Fruit fly (Drosophila melanogaster) whole organism, embryonic: ENCODE data around the gene Pax.

Experiments
- CG10543 ChIP-seq: fragments of 200-800 bp; sonication (Bioruptor generic); optimal IDR thresholded peaks from 3 replicates; lab custom pipeline; 2017; ENCODE audit warnings: missing biosample characterization, mild to moderate bottlenecking, missing genetic modification characterization, moderate library complexity
- CG10959 ChIP-seq: fragments of 200-800 bp; sonication (Bioruptor generic); IDR thresholded peaks from 2 replicates; pipeline ENCODE4 v1.3.6; 2022; ENCODE audit warnings: missing biosample characterization, missing genetic modification characterization
- CG12071 ChIP-seq: fragments of 200-800 bp; sonication (Bioruptor generic); optimal IDR thresholded peaks from 3 replicates; lab custom pipeline; 2018; ENCODE audit warnings: missing biosample characterization, mild to moderate bottlenecking, missing genetic modification characterization
- CG15514 ChIP-seq: fragments of 200-800 bp; sonication (Bioruptor generic); optimal IDR thresholded peaks from 3 replicates; lab custom pipeline; 2017; ENCODE audit warnings: missing biosample characterization, missing genetic modification characterization, mild to moderate bottlenecking, moderate library complexity, missing genetic modification reagents
- CG1647 ChIP-seq: fragments of 200-800 bp; sonication (Bioruptor generic); optimal IDR thresholded peaks from 3 replicates; lab custom pipeline; 2016; ENCODE audit warnings: missing biosample characterization, missing genetic modification characterization
- CG17568 ChIP-seq: fragments of 200-800 bp; sonication (Bioruptor generic); optimal IDR thresholded peaks from 2 replicates; lab custom pipeline; 2018; ENCODE audit warnings: missing biosample characterization, mild to moderate bottlenecking, missing genetic modification characterization, moderate library complexity
- CG31224 ChIP-seq: fragments of 200-800 bp; sonication (Bioruptor generic); IDR thresholded peaks from 2 replicates; pipeline ENCODE4 v1.3.6; 2022; ENCODE audit warnings: missing biosample characterization, missing genetic modification characterization
- CG31388 ChIP-seq: fragments of 200-800 bp; sonication (Bioruptor generic); optimal IDR thresholded peaks from 2 replicates; lab custom pipeline; 2016; ENCODE audit warnings: missing biosample characterization, missing genetic modification characterization
- CG42726 ChIP-seq: fragments of 200-800 bp; sonication (Bioruptor generic); IDR thresholded peaks from 2 replicates; pipeline ENCODE4 v1.3.6; 2022; ENCODE audit warnings: missing biosample characterization, missing genetic modification characterization; ENCODE audit not compliant: partially characterized antibody
- CG4617 ChIP-seq: fragments of 200-800 bp; sonication (Bioruptor generic); optimal IDR thresholded peaks from 3 replicates; lab custom pipeline; 2016; ENCODE audit warnings: missing biosample characterization, missing genetic modification characterization, borderline replicate concordance
- CG7271 ChIP-seq: fragments of 200-800 bp; sonication (Bioruptor generic); optimal IDR thresholded peaks from 2 replicates; lab custom pipeline; 2018; ENCODE audit warnings: missing biosample characterization, mild to moderate bottlenecking, missing genetic modification characterization, moderate library complexity
- CG7357 ChIP-seq: fragments of 200-800 bp; sonication (Bioruptor generic); IDR thresholded peaks from 3 replicates; pipeline ENCODE4 v1.3.6; 2022; ENCODE audit warnings: missing biosample characterization, missing genetic modification characterization
- CG7839 ChIP-seq: fragments of 200-800 bp; sonication (Bioruptor generic); optimal IDR thresholded peaks from 3 replicates; lab custom pipeline; 2018; ENCODE audit warnings: missing biosample characterization, mild to moderate bottlenecking, missing genetic modification characterization, moderate library complexity
- CG9727 ChIP-seq: fragments of 200-800 bp; sonication (Bioruptor generic); optimal IDR thresholded peaks from 3 replicates; lab custom pipeline; 2017; ENCODE audit warnings: missing biosample characterization, mild to moderate bottlenecking, missing genetic modification characterization
- CHES-1-like ChIP-seq: fragments of 200-800 bp; sonication (Bioruptor generic); optimal IDR thresholded peaks from 2 replicates; lab custom pipeline; 2016; ENCODE audit warnings: missing biosample characterization, missing genetic modification characterization
- Dfd ChIP-seq, 2 experiments: fragments of >200 bp; optimal IDR thresholded peaks; 2 replicates each; lab custom pipeline; 2017; ENCODE audit warnings: missing biosample characterization in 2 of 2, missing genetic modification characterization in 2 of 2
- H15 ChIP-seq: fragments of 200-800 bp; sonication (Bioruptor generic); IDR thresholded peaks from 3 replicates; pipeline ENCODE4 v1.3.6; 2022; ENCODE audit warnings: missing biosample characterization, missing genetic modification characterization
- H2.0 ChIP-seq: fragments of 200-800 bp; sonication (Bioruptor generic); IDR thresholded peaks from 2 replicates; pipeline ENCODE4 v1.3.6; 2022; ENCODE audit warnings: missing biosample characterization, missing genetic modification characterization
- HmgD ChIP-seq: fragments of 200-800 bp; sonication (Bioruptor generic); optimal IDR thresholded peaks from 3 replicates; lab custom pipeline; 2016; ENCODE audit warnings: missing biosample characterization, missing genetic modification characterization
- Med ChIP-seq: fragments of 200-800 bp; sonication (Bioruptor generic); peaks from one replicate; lab custom pipeline; 2016; ENCODE audit warnings: missing biosample characterization, missing genetic modification characterization, mild to moderate bottlenecking, inconsistent platforms, moderate library complexity
- Rx ChIP-seq: fragments of 200-800 bp; sonication (Bioruptor generic); IDR thresholded peaks from 2 replicates; pipeline ENCODE4 v1.3.6; 2022; ENCODE audit warnings: missing biosample characterization, missing genetic modification characterization
- Side ChIP-seq: fragments of 200-800 bp; sonication (Bioruptor generic); optimal IDR thresholded peaks from 2 replicates; lab custom pipeline; 2016; ENCODE audit warnings: missing biosample characterization, missing genetic modification characterization
- YL-1 ChIP-seq: fragments of 200-800 bp; sonication (Bioruptor generic); optimal IDR thresholded peaks from 3 replicates; lab custom pipeline; 2017; ENCODE audit warnings: missing biosample characterization, mild to moderate bottlenecking, missing genetic modification characterization
- aop ChIP-seq: fragments of 200-800 bp; sonication (Bioruptor generic); IDR thresholded peaks from 2 replicates; pipeline ENCODE4 v1.3.6; 2022; ENCODE audit warnings: missing biosample characterization, missing genetic modification characterization
- az2 ChIP-seq: fragments of 200-800 bp; sonication (Bioruptor generic); optimal IDR thresholded peaks from 3 replicates; lab custom pipeline; 2016; ENCODE audit warnings: missing biosample characterization, missing genetic modification characterization
- cg ChIP-seq: fragments of 200-800 bp; sonication (Bioruptor generic); optimal IDR thresholded peaks from 3 replicates; lab custom pipeline; 2019; ENCODE audit warnings: missing biosample characterization, mild to moderate bottlenecking, missing genetic modification characterization, moderate library complexity
- chn ChIP-seq: fragments of 200-800 bp; sonication (Bioruptor generic); optimal IDR thresholded peaks from 2 replicates; lab custom pipeline; 2016; ENCODE audit warnings: missing biosample characterization, missing genetic modification characterization
- dmrt11E ChIP-seq: fragments of 200-800 bp; sonication (Bioruptor generic); optimal IDR thresholded peaks from 3 replicates; lab custom pipeline; 2018; ENCODE audit warnings: missing biosample characterization, mild to moderate bottlenecking, missing genetic modification characterization, moderate library complexity
- fd96Cb ChIP-seq: fragments of 200-800 bp; sonication (Bioruptor generic); optimal IDR thresholded peaks from 2 replicates; lab custom pipeline; 2018; ENCODE audit warnings: missing biosample characterization, mild to moderate bottlenecking, missing genetic modification characterization, moderate library complexity
- fu2 ChIP-seq: fragments of 200-800 bp; sonication (Bioruptor generic); optimal IDR thresholded peaks from 2 replicates; lab custom pipeline; 2016; ENCODE audit warnings: missing biosample characterization, missing genetic modification characterization
- hkb ChIP-seq, 2 experiments: fragments of 200-800 bp in 1 of 2; fragments of >200 bp in 1 of 2; sonication (Bioruptor generic) in 1 of 2; IDR thresholded peaks in 1 of 2; optimal IDR thresholded peaks in 1 of 2; 2 replicates each; pipeline versions ENCODE4 v1.3.6 to Lab custom; 2017 to 2022; ENCODE audit warnings: missing biosample characterization in 1 of 2, missing genetic modification characterization in 1 of 2
- ind ChIP-seq: fragments of 200-800 bp; sonication (Bioruptor generic); optimal IDR thresholded peaks from 3 replicates; lab custom pipeline; 2016; ENCODE audit warnings: missing biosample characterization, missing genetic modification characterization
- kni ChIP-seq: fragments of 200-800 bp; sonication (Bioruptor generic); optimal IDR thresholded peaks from 3 replicates; lab custom pipeline; 2017; ENCODE audit warnings: mild to moderate bottlenecking, missing biosample characterization, missing genetic modification reagents, missing genetic modification characterization
- lbe ChIP-seq: fragments of 200-800 bp; sonication (Bioruptor generic); optimal IDR thresholded peaks from 2 replicates; lab custom pipeline; 2016; ENCODE audit warnings: missing biosample characterization, mild to moderate bottlenecking, missing genetic modification characterization
- mam ChIP-seq: fragments of 200-800 bp; sonication (Bioruptor generic); optimal IDR thresholded peaks from 3 replicates; lab custom pipeline; 2016; ENCODE audit warnings: missing biosample characterization, missing genetic modification characterization
- nerfin-1 ChIP-seq: fragments of 200-800 bp; sonication (Bioruptor generic); optimal IDR thresholded peaks from 3 replicates; lab custom pipeline; 2019; ENCODE audit warnings: missing biosample characterization, mild to moderate bottlenecking, missing genetic modification characterization, moderate library complexity
- nerfin-2 ChIP-seq: fragments of 200-800 bp; sonication (Bioruptor generic); IDR thresholded peaks from 2 replicates; pipeline ENCODE4 v1.3.6; 2022; ENCODE audit warnings: missing biosample characterization, missing genetic modification characterization; ENCODE audit not compliant: partially characterized antibody
- pb ChIP-seq: fragments of 200-800 bp; sonication (Bioruptor generic); optimal IDR thresholded peaks from 3 replicates; lab custom pipeline; 2016; ENCODE audit warnings: missing biosample characterization, missing genetic modification characterization
- pho ChIP-seq: fragments of 200-800 bp; sonication (Bioruptor generic); optimal IDR thresholded peaks from 2 replicates; lab custom pipeline; 2016; ENCODE audit warnings: missing biosample characterization, missing genetic modification characterization
- pzg ChIP-seq: fragments of 200-800 bp; sonication (Bioruptor generic); optimal IDR thresholded peaks from 3 replicates; lab custom pipeline; 2018; ENCODE audit warnings: missing biosample characterization, mild to moderate bottlenecking, missing genetic modification characterization, moderate library complexity
- schlank ChIP-seq: fragments of 200-800 bp; sonication (Bioruptor generic); optimal IDR thresholded peaks from 2 replicates; lab custom pipeline; 2018; ENCODE audit warnings: missing biosample characterization, mild to moderate bottlenecking, missing genetic modification characterization
- shn ChIP-seq: fragments of 200-800 bp; sonication (Bioruptor generic); optimal IDR thresholded peaks from 3 replicates; lab custom pipeline; 2016; ENCODE audit warnings: missing biosample characterization, missing genetic modification characterization
- sim ChIP-seq: fragments of 200-800 bp; sonication (Bioruptor generic); IDR thresholded peaks from 2 replicates; pipeline ENCODE4 v1.3.6; 2022; ENCODE audit warnings: missing biosample characterization, missing genetic modification characterization
- sob ChIP-seq: fragments of 200-800 bp; sonication (Bioruptor generic); IDR thresholded peaks from 2 replicates; pipeline ENCODE4 v1.3.6; 2022; ENCODE audit warnings: missing biosample characterization, missing genetic modification characterization
- stc ChIP-seq: fragments of 200-800 bp; sonication (Bioruptor generic); IDR thresholded peaks from 2 replicates; pipeline ENCODE4 v1.3.6; 2022; ENCODE audit warnings: missing biosample characterization, missing genetic modification characterization
- toy ChIP-seq: fragments of 200-800 bp; sonication (Bioruptor generic); IDR thresholded peaks from 2 replicates; pipeline ENCODE4 v1.3.6; 2022; ENCODE audit warnings: missing biosample characterization, missing genetic modification characterization
- trem ChIP-seq: fragments of 200-800 bp; optimal IDR thresholded peaks from 3 replicates; lab custom pipeline; 2019; ENCODE audit warnings: missing biosample characterization, mild to moderate bottlenecking, missing genetic modification characterization, moderate library complexity
- tx ChIP-seq: fragments of 200-800 bp; sonication (Bioruptor generic); optimal IDR thresholded peaks from 2 replicates; lab custom pipeline; 2016; ENCODE audit warnings: missing biosample characterization, missing genetic modification characterization
- vnd ChIP-seq: fragments of 200-800 bp; sonication (Bioruptor generic); IDR thresholded peaks from 3 replicates; pipeline ENCODE4 v1.3.6; 2022; ENCODE audit warnings: missing biosample characterization, missing genetic modification characterization; ENCODE audit not compliant: partially characterized antibody
- wek ChIP-seq: fragments of 200-800 bp; sonication (Bioruptor generic); optimal IDR thresholded peaks from 3 replicates; lab custom pipeline; 2018; ENCODE audit warnings: missing biosample characterization, mild to moderate bottlenecking, missing genetic modification characterization, moderate library complexity

Gene Pax

DNA sequence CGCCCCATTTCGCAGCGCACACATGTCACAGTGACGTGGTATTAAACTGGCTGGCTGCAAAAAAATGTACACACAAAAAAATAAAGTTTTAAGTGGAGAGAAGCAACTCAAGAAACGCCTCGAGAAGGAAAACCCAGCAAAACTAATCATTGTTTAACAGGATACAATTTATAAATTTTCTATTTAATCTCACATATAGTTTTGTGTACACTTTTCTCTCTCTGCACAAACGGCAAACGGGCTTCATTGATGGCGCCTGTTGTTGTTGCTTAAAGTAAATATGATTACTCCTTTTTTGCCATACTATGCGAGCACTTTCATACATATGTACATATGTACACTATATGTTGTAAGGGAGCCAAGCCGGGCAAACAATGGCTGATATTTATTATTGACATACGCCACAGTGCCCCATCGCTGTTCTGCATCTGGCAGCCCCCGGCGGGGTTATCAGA is 68.4 kb downstream of the Pax start (continued):
- TF ChIP-seq wek (GFP tag; lab: Kevin White, UChicago) (peak; percentile 52), HmgD (no peak), CG9727 (peak; percentile 76), chn (peak; percentile 44), lbe (GFP tag; lab: Kevin White, UChicago) (peak; percentile 25), nerfin-1 (tag; lab: Kevin White, UChicago) (peak; percentile 28), CG10959 (GFP tag; lab: Robert Waterston, UW) (0 out of 2 replicates have a peak, but pooled peaks have one; percentile 52), stc (GFP tag; lab: Robert Waterston, UW) (no peak), CG15514 (GFP tag; lab: Kevin White, UChicago) (no peak), CG31388 (peak; percentile 62), H2.0 (GFP tag; lab: Robert Waterston, UW) (no peak), pzg (GFP tag; lab: Kevin White, UChicago) (no peak), CG7357 (no peak), CG31224 (GFP tag; lab: Robert Waterston, UW) (no peak), sim (peak; percentile 53; the same call in 1 of the 2 replicates), nerfin-2 (GFP tag; lab: Robert Waterston, UW) (no peak), CHES-1-like (GFP tag; lab: Kevin White, UChicago) (peak; percentile 32), Med (GFP tag; lab: Kevin White, UChicago) (peak; percentile 89), vnd (GFP tag; lab: Robert Waterston, UW) (no peak), CG7271 (tag; lab: Kevin White, UChicago) (peak; percentile 10), pho (no peak), hkb (optimal IDR thresholded peaks at IDR 0.05; lab: Kevin White, UChicago) (no peak), hkb (GFP tag; IDR thresholded peaks at IDR 0.05; lab: Robert Waterston, UW) (peak; percentile 53; the same call in 1 of the 2 replicates), fd96Cb (tag; lab: Kevin White, UChicago) (peak; percentile 58), CG12071 (GFP tag; lab: Kevin White, UChicago) (peak; percentile 15), CG1647 (GFP tag; lab: Kevin White, UChicago) (peak; percentile 43), schlank (tag; lab: Kevin White, UChicago) (no peak), Rx (GFP tag; lab: Robert Waterston, UW) (peak; percentile 41; the same call in 1 of the 2 replicates), CG10543 (GFP tag; lab: Kevin White, UChicago) (no peak), sob (GFP tag; lab: Robert Waterston, UW) (no peak; the same call in 1 of the 2 replicates), cg (GFP tag; lab: Kevin White, UChicago) (no peak), pb (GFP tag; lab: Kevin White, UChicago) (no peak), YL-1 (GFP tag; lab: Kevin White, UChicago) (peak; percentile 15), tx (GFP tag; lab: Kevin White, UChicago) (peak; percentile 28), Side (GFP tag; lab: Kevin White, UChicago) (peak; percentile 16), trem (tag; lab: Kevin White, UChicago) (peak; percentile 38), dmrt11E (tag; lab: Kevin White, UChicago) (peak; percentile 77), aop (GFP tag; lab: Robert Waterston, UW) (no peak), H15 (GFP tag; lab: Robert Waterston, UW) (peak; percentile 58; the same call in 2 of the 3 replicates), Dfd (GFP tag; optimal IDR thresholded peaks at IDR 0.05; lab: Kevin White, UChicago) (no peak), mam (GFP tag; lab: Kevin White, UChicago) (peak; percentile 27), toy (no peak), shn (GFP tag; lab: Kevin White, UChicago) (no peak), CG4617 (GFP tag; lab: Kevin White, UChicago) (no peak), ind (GFP tag; lab: Kevin White, UChicago) (peak; percentile 26), az2 (peak; percentile 59), fu2 (GFP tag; lab: Kevin White, UChicago) (no peak), CG17568 (no peak), CG7839 (tag; lab: Kevin White, UChicago) (peak; percentile 45), kni (GFP tag; lab: Kevin White, UChicago) (no peak), CG42726 (GFP tag; lab: Robert Waterston, UW) (no peak)
